Worm (Caenorhabditis elegans): Measurements from ENCODE around the gene K05B2.2.

DNA sequence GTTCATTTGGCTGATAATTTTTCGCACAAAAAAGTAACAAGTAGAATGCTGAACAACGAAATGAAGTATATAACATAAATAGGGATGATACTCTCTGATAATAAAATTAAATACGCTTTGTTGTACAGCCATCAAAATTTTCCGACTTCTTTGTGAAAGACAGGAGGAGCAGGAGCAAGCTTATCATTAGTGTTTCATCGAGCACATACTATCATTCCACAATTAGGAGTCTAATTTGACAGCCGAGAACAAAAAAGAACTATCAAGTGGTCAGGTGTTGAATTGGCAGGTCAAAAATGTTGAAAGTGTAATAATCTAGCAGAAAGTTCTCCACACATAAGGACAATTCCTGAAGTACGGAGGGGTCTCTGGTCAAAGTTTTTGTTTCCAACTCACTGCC, 22.2 kb downstream of the K05B2.2 start:
- no peak for TF ChIP-seq unc-39 (tag; optimal IDR thresholded peaks at IDR 0.05)
- no peak for TF ChIP-seq ham-2 (GFP tag; optimal IDR thresholded peaks at IDR 0.05)
- TF ChIP-seq lin-13 (tag; optimal IDR thresholded peaks at IDR 0.05) = no peak
- no peak for TF ChIP-seq pha-4 (tag; optimal IDR thresholded peaks at IDR 0.05)
- TF ChIP-seq nhr-76 (tag; optimal IDR thresholded peaks at IDR 0.05) = no peak
- no peak for TF ChIP-seq snpc-4 (tag; optimal IDR thresholded peaks at IDR 0.05)
- no peak for TF ChIP-seq lsy-2 (tag; optimal IDR thresholded peaks at IDR 0.05)
- no peak for TF ChIP-seq unc-62 (GFP tag; optimal IDR thresholded peaks at IDR 0.05)
